Fruit fly (Drosophila melanogaster) whole organism, embryonic: ENCODE data around the gene CG5498.
A peak's percentile ranks its signal among the peaks of the same experiment; 100 is the strongest.

Experiments used
- Aef1 ChIP-seq: fragments of 200-800 bp; sonication (Bioruptor generic); IDR thresholded peaks from 3 replicates; pipeline ENCODE4 v1.3.6; 2022; ENCODE audit warnings: missing biosample characterization, missing genetic modification characterization
- Antp ChIP-seq: fragments of 200-800 bp; sonication (Bioruptor generic); optimal IDR thresholded peaks from 3 replicates; lab custom pipeline; 2016; ENCODE audit warnings: missing biosample characterization, missing genetic modification characterization
- Asciz ChIP-seq: fragments of 200-800 bp; sonication (Bioruptor generic); optimal IDR thresholded peaks from 2 replicates; lab custom pipeline; 2017; ENCODE audit warnings: missing biosample characterization, mild to moderate bottlenecking, missing genetic modification characterization, missing genetic modification reagents
- Atf6 ChIP-seq: fragments of 200-800 bp; sonication (Bioruptor generic); IDR thresholded peaks from 2 replicates; pipeline ENCODE4 v1.3.6; 2022; ENCODE audit warnings: missing biosample characterization, missing genetic modification characterization
- CG1024 ChIP-seq: fragments of 200-800 bp; sonication (Bioruptor generic); IDR thresholded peaks from 2 replicates; pipeline ENCODE4 v1.3.6; 2022; ENCODE audit warnings: missing biosample characterization, missing genetic modification characterization
- CG11723 ChIP-seq: fragments of 200-800 bp; sonication (Bioruptor generic); optimal IDR thresholded peaks from 2 replicates; lab custom pipeline; 2017; ENCODE audit warnings: missing biosample characterization, mild to moderate bottlenecking, missing genetic modification characterization
- CG12155 ChIP-seq: fragments of 200-800 bp; sonication (Bioruptor generic); optimal IDR thresholded peaks from 3 replicates; lab custom pipeline; 2016; ENCODE audit warnings: missing biosample characterization, missing genetic modification characterization
- CG12236 ChIP-seq: fragments of 200-800 bp; sonication (Bioruptor generic); optimal IDR thresholded peaks from 2 replicates; lab custom pipeline; 2016; ENCODE audit warnings: missing biosample characterization, missing genetic modification characterization
- CG13287 ChIP-seq: fragments of 200-800 bp; sonication (Bioruptor generic); IDR thresholded peaks from 2 replicates; pipeline ENCODE4 v1.3.6; 2022; ENCODE audit warnings: missing biosample characterization, missing genetic modification characterization; ENCODE audit not compliant: partially characterized antibody
- CG14710 ChIP-seq: fragments of 200-800 bp; sonication (Bioruptor generic); optimal IDR thresholded peaks from 3 replicates; lab custom pipeline; 2019; ENCODE audit warnings: missing biosample characterization, mild to moderate bottlenecking, missing genetic modification characterization, moderate library complexity
- CG1603 ChIP-seq: fragments of 200-800 bp; sonication (Bioruptor generic); optimal IDR thresholded peaks from 2 replicates; lab custom pipeline; 2019; ENCODE audit warnings: missing biosample characterization, mild to moderate bottlenecking, missing genetic modification characterization, moderate library complexity
- CG1647 ChIP-seq: fragments of 200-800 bp; sonication (Bioruptor generic); optimal IDR thresholded peaks from 3 replicates; lab custom pipeline; 2016; ENCODE audit warnings: missing biosample characterization, missing genetic modification characterization
- CG1832 ChIP-seq: fragments of 200-800 bp; sonication (Bioruptor generic); optimal IDR thresholded peaks from 2 replicates; lab custom pipeline; 2017; ENCODE audit warnings: missing biosample characterization, mild to moderate bottlenecking, missing genetic modification characterization, inconsistent platforms
- CG18619 ChIP-seq: fragments of 200-800 bp; sonication (Bioruptor generic); optimal IDR thresholded peaks from 3 replicates; lab custom pipeline; 2017; ENCODE audit warnings: missing biosample characterization, mild to moderate bottlenecking, missing genetic modification characterization
- CG2120 ChIP-seq: fragments of 200-800 bp; sonication (Bioruptor generic); optimal IDR thresholded peaks from 3 replicates; lab custom pipeline; 2016; ENCODE audit warnings: missing biosample characterization, missing genetic modification characterization
- CG2129 ChIP-seq: fragments of 200-800 bp; sonication (Bioruptor generic); IDR thresholded peaks from 2 replicates; pipeline ENCODE4 v1.3.6; 2022; ENCODE audit warnings: missing biosample characterization, missing genetic modification characterization; ENCODE audit not compliant: partially characterized antibody
- CG2712 ChIP-seq: fragments of 200-800 bp; optimal IDR thresholded peaks from 3 replicates; lab custom pipeline; 2019; ENCODE audit warnings: missing biosample characterization, mild to moderate bottlenecking, missing genetic modification characterization, moderate library complexity
- CG31224 ChIP-seq: fragments of 200-800 bp; sonication (Bioruptor generic); IDR thresholded peaks from 2 replicates; pipeline ENCODE4 v1.3.6; 2022; ENCODE audit warnings: missing biosample characterization, missing genetic modification characterization
- CG31441 ChIP-seq: fragments of 200-800 bp; sonication (Bioruptor generic); IDR thresholded peaks from 2 replicates; pipeline ENCODE4 v1.3.6; 2022; ENCODE audit warnings: missing biosample characterization, missing genetic modification characterization
- CG32767 ChIP-seq: fragments of 200-800 bp; sonication (Bioruptor generic); IDR thresholded peaks from 2 replicates; pipeline ENCODE4 v1.3.6; 2022; ENCODE audit warnings: missing biosample characterization, missing genetic modification characterization
- CG3281 ChIP-seq: fragments of 200-800 bp; sonication (Bioruptor generic); optimal IDR thresholded peaks from 3 replicates; lab custom pipeline; 2017; ENCODE audit warnings: missing biosample characterization, mild to moderate bottlenecking, missing genetic modification characterization
- CG33557 ChIP-seq: fragments of 200-800 bp; sonication (Bioruptor generic); optimal IDR thresholded peaks from 2 replicates; lab custom pipeline; 2019; ENCODE audit warnings: missing biosample characterization, mild to moderate bottlenecking, missing genetic modification characterization, moderate library complexity
- CG4730 ChIP-seq: fragments of 200-800 bp; sonication (Bioruptor generic); IDR thresholded peaks from 2 replicates; pipeline ENCODE4 v1.3.6; 2022; ENCODE audit warnings: missing biosample characterization, missing genetic modification characterization
- CG4820 ChIP-seq: fragments of 200-800 bp; sonication (Bioruptor generic); optimal IDR thresholded peaks from 3 replicates; lab custom pipeline; 2016; ENCODE audit warnings: missing biosample characterization, missing genetic modification characterization
- CG6254 ChIP-seq: fragments of 200-800 bp; sonication (Bioruptor generic); optimal IDR thresholded peaks from 3 replicates; lab custom pipeline; 2017; ENCODE audit warnings: mild to moderate bottlenecking, missing biosample characterization, missing genetic modification reagents, missing genetic modification characterization
- CG6854 ChIP-seq: fragments of 200-800 bp; sonication (Bioruptor generic); optimal IDR thresholded peaks from 3 replicates; lab custom pipeline; 2017; ENCODE audit warnings: missing biosample characterization, mild to moderate bottlenecking, missing genetic modification characterization
- CG7357 ChIP-seq: fragments of 200-800 bp; sonication (Bioruptor generic); IDR thresholded peaks from 3 replicates; pipeline ENCODE4 v1.3.6; 2022; ENCODE audit warnings: missing biosample characterization, missing genetic modification characterization
- CG8290 ChIP-seq, 3 experiments: fragments of 200-800 bp; sonication (Bioruptor generic); optimal IDR thresholded peaks; 2 replicates each; lab custom pipeline; 2016 to 2019; ENCODE audit warnings: missing biosample characterization in 3 of 3, missing genetic modification characterization in 3 of 3, mild to moderate bottlenecking in 2 of 3, moderate library complexity in 1 of 3
- H2.0 ChIP-seq: fragments of 200-800 bp; sonication (Bioruptor generic); IDR thresholded peaks from 2 replicates; pipeline ENCODE4 v1.3.6; 2022; ENCODE audit warnings: missing biosample characterization, missing genetic modification characterization
- HHEX ChIP-seq: fragments of 200-800 bp; sonication (Bioruptor generic); optimal IDR thresholded peaks from 3 replicates; lab custom pipeline; 2017; ENCODE audit warnings: missing biosample characterization, mild to moderate bottlenecking, missing genetic modification characterization, missing genetic modification reagents
- Oli ChIP-seq: fragments of 200-800 bp; sonication (Bioruptor generic); optimal IDR thresholded peaks from 2 replicates; lab custom pipeline; 2018; ENCODE audit warnings: missing biosample characterization, mild to moderate bottlenecking, missing genetic modification characterization, moderate library complexity
- Ssrp ChIP-seq: fragments of 200-800 bp; sonication (Bioruptor generic); optimal IDR thresholded peaks from 2 replicates; lab custom pipeline; 2018; ENCODE audit warnings: missing biosample characterization, mild to moderate bottlenecking, missing genetic modification characterization, moderate library complexity
- ap ChIP-seq: fragments of 200-800 bp; sonication (Bioruptor generic); IDR thresholded peaks from 2 replicates; pipeline ENCODE4 v1.3.6; 2022; ENCODE audit warnings: missing biosample characterization, missing genetic modification characterization
- bigmax ChIP-seq: fragments of 200-800 bp; sonication (Bioruptor generic); optimal IDR thresholded peaks from 2 replicates; lab custom pipeline; 2018; ENCODE audit warnings: missing biosample characterization, mild to moderate bottlenecking, missing genetic modification characterization
- cad ChIP-seq: fragments of >200 bp; optimal IDR thresholded peaks from 2 replicates; lab custom pipeline; 2017; ENCODE audit warnings: missing biosample characterization, missing genetic modification characterization
- cg ChIP-seq: fragments of 200-800 bp; sonication (Bioruptor generic); optimal IDR thresholded peaks from 3 replicates; lab custom pipeline; 2019; ENCODE audit warnings: missing biosample characterization, mild to moderate bottlenecking, missing genetic modification characterization, moderate library complexity
- ham ChIP-seq: fragments of 200-800 bp; sonication (Bioruptor generic); IDR thresholded peaks from 2 replicates; pipeline ENCODE4 v1.3.6; 2022; ENCODE audit warnings: missing biosample characterization, missing genetic modification characterization
- lov ChIP-seq, 2 experiments: fragments of 200-800 bp in 1 of 2; fragments of >200 bp in 1 of 2; sonication (Bioruptor generic) in 1 of 2; IDR thresholded peaks in 1 of 2; optimal IDR thresholded peaks in 1 of 2; 2 replicates in 1 of 2; 3 replicates in 1 of 2; pipeline versions ENCODE4 v1.3.6 to Lab custom; 2017 to 2022; ENCODE audit warnings: missing biosample characterization in 1 of 2, missing genetic modification characterization in 1 of 2
- mld ChIP-seq: fragments of 200-800 bp; sonication (Bioruptor generic); IDR thresholded peaks from 3 replicates; pipeline ENCODE4 v1.3.6; 2022; ENCODE audit warnings: missing biosample characterization, missing genetic modification characterization; ENCODE audit not compliant: partially characterized antibody
- peb ChIP-seq: fragments of 200-800 bp; sonication (Bioruptor generic); IDR thresholded peaks from 2 replicates; pipeline ENCODE4 v1.3.6; 2022; ENCODE audit warnings: missing biosample characterization, missing genetic modification characterization
- pnt ChIP-seq: fragments of 200-800 bp; sonication (Bioruptor generic); optimal IDR thresholded peaks from 3 replicates; lab custom pipeline; 2016; ENCODE audit warnings: missing biosample characterization, missing genetic modification characterization
- ranshi ChIP-seq: fragments of 200-800 bp; sonication (Bioruptor generic); IDR thresholded peaks from 2 replicates; pipeline ENCODE4 v1.3.6; 2022; ENCODE audit warnings: missing biosample characterization, missing genetic modification characterization
- stc ChIP-seq: fragments of 200-800 bp; sonication (Bioruptor generic); IDR thresholded peaks from 2 replicates; pipeline ENCODE4 v1.3.6; 2022; ENCODE audit warnings: missing biosample characterization, missing genetic modification characterization
- sug ChIP-seq: fragments of 200-800 bp; optimal IDR thresholded peaks from 2 replicates; lab custom pipeline; 2019; ENCODE audit warnings: missing biosample characterization, mild to moderate bottlenecking, missing genetic modification characterization, moderate library complexity
- tgo ChIP-seq: fragments of 200-800 bp; sonication (Bioruptor generic); IDR thresholded peaks from 3 replicates; pipeline ENCODE4 v1.3.6; 2022; ENCODE audit warnings: missing biosample characterization, missing genetic modification characterization
- tll ChIP-seq, 2 experiments: fragments of 200-800 bp in 1 of 2; fragments of >200 bp in 1 of 2; sonication (Bioruptor generic) in 1 of 2; optimal IDR thresholded peaks; 2 replicates each; lab custom pipeline; 2017 to 2019; ENCODE audit warnings: missing biosample characterization in 2 of 2, missing genetic modification characterization in 2 of 2, mild to moderate bottlenecking in 1 of 2, moderate library complexity in 1 of 2
- vnd ChIP-seq: fragments of 200-800 bp; sonication (Bioruptor generic); IDR thresholded peaks from 3 replicates; pipeline ENCODE4 v1.3.6; 2022; ENCODE audit warnings: missing biosample characterization, missing genetic modification characterization; ENCODE audit not compliant: partially characterized antibody

Gene CG5498

DNA sequence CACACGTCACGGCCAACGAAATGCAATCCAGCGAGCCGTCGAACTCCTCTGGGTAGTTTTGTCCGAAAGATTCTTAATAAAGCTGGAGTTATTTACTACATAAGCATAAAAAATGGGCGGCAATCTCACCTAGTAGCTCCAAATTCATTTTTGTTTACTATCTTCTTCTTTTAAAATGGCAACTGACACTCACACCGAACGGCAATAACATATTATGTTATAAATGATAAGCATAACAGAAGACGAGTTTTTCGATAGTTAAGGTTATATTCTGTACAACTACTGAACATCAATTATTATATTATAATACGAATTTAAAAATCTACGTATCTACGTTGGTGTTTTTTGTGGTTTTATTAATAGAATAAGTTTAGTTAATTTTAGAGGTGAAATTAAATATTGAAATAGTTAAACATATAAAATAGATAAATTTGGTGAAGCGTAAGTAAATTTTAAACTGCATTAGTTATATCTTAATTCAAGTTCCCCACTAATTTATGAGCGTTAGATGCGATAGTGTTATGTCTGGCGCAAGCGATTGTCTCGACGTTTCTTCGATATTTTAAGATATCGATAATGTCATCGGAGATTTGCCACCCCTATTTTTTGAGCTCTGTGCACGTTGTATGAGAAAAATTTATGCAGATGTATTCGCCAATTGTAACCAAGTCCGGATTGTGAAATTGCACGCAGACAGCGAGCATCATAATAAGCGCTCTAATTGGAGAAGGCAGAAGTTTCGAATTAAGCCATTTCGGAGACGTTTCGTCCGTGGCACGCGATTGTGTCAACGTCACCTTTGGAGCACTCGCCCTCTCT is 35.9 kb downstream of the CG5498 start, which contains the start of the genes Rbbp5 and eRF1 (continued):
- peak; percentile 49; the same call in 1 of the 2 replicates for TF ChIP-seq peb
- no peak for TF ChIP-seq Asciz
- TF ChIP-seq Atf6 (GFP tag; lab: Robert Waterston, UW): peak; percentile 65
- TF ChIP-seq bigmax (GFP tag; lab: Kevin White, UChicago): peak; percentile 78
- TF ChIP-seq CG8290 (GFP tag; optimal IDR thresholded peaks at IDR 0.05; lab: Kevin White, UChicago): peak; percentile 83
- TF ChIP-seq CG8290 (tag; optimal IDR thresholded peaks at IDR 0.05; lab: Kevin White, UChicago): peak; percentile 9 to 63
- peak; percentile 30 for TF ChIP-seq CG11723 (GFP tag; lab: Kevin White, UChicago)
- peak; percentile 47; the same call in 1 of the 2 replicates for TF ChIP-seq ham (GFP tag; lab: Robert Waterston, UW)
- peak; percentile 73 for TF ChIP-seq CG2129
- TF ChIP-seq CG1603 (tag; lab: Kevin White, UChicago): peak; percentile 64
- TF ChIP-seq Ssrp: peak; percentile 74
- TF ChIP-seq CG3281 (GFP tag; lab: Kevin White, UChicago): peak; percentile 30
- peak; percentile 85 for TF ChIP-seq CG2712
- TF ChIP-seq CG31441 (GFP tag; lab: Robert Waterston, UW): peak; percentile 80; the same call in 1 of the 2 replicates
- peak; percentile 89 for TF ChIP-seq vnd
- peak; percentile 52; the same call in 1 of the 2 replicates for TF ChIP-seq stc (GFP tag; lab: Robert Waterston, UW)
- peak; percentile 57 for TF ChIP-seq pnt
- TF ChIP-seq CG32767 (GFP tag; lab: Robert Waterston, UW): no peak
- TF ChIP-seq cg (GFP tag; lab: Kevin White, UChicago): no peak
- TF ChIP-seq CG33557 (GFP tag; lab: Kevin White, UChicago): peak; percentile 55
- peak; percentile 44 for TF ChIP-seq Oli (tag; lab: Kevin White, UChicago)
- peak; percentile 26 for TF ChIP-seq CG6254 (GFP tag; lab: Kevin White, UChicago)
- TF ChIP-seq CG6854: no peak
- peak; percentile 73 for TF ChIP-seq CG4820 (GFP tag; lab: Kevin White, UChicago)
- TF ChIP-seq CG31224 (GFP tag; lab: Robert Waterston, UW): no peak; the same call in 1 of the 2 replicates
- TF ChIP-seq CG14710 (tag; lab: Kevin White, UChicago): peak; percentile 86
- peak; percentile 49; the same call in 2 of the 3 replicates for TF ChIP-seq CG7357 (GFP tag; lab: Robert Waterston, UW)
- no peak for TF ChIP-seq CG1832 (GFP tag; lab: Kevin White, UChicago)
- TF ChIP-seq CG18619 (GFP tag; lab: Kevin White, UChicago): peak; percentile 40
- TF ChIP-seq ranshi (GFP tag; lab: Robert Waterston, UW): 0 out of 2 replicates have a peak, but pooled peaks have one; percentile 78
- TF ChIP-seq CG12236: no peak
- no peak; the same call in 1 of the 2 replicates for TF ChIP-seq H2.0 (GFP tag; lab: Robert Waterston, UW)
- peak; percentile 78 for TF ChIP-seq CG12155 (GFP tag; lab: Kevin White, UChicago)
- peak; percentile 79 for TF ChIP-seq tgo (GFP tag; lab: Robert Waterston, UW)
- TF ChIP-seq HHEX: no peak
- TF ChIP-seq Aef1 (GFP tag; lab: Robert Waterston, UW): peak; percentile 88
- TF ChIP-seq tll (GFP tag; optimal IDR thresholded peaks at IDR 0.05; lab: Kevin White, UChicago): no peak
- peak; percentile 62 for TF ChIP-seq CG1647 (GFP tag; lab: Kevin White, UChicago)
- TF ChIP-seq CG4730: peak; percentile 75
- peak; percentile 86 for TF ChIP-seq CG13287 (GFP tag; lab: Robert Waterston, UW)
- TF ChIP-seq cad: no peak
- TF ChIP-seq mld: peak; percentile 91
- TF ChIP-seq CG1024: peak; percentile 42; the same call in 1 of the 2 replicates
- peak; percentile 81 for TF ChIP-seq sug
- peak; percentile 63 for TF ChIP-seq ap (GFP tag; lab: Robert Waterston, UW)
- TF ChIP-seq lov (optimal IDR thresholded peaks at IDR 0.05; lab: Kevin White, UChicago): no peak
- TF ChIP-seq lov (GFP tag; IDR thresholded peaks at IDR 0.05; lab: Robert Waterston, UW): peak; percentile 64; the same call in 2 of the 3 replicates
- peak; percentile 53 for TF ChIP-seq Antp
- TF ChIP-seq CG2120 (GFP tag; lab: Kevin White, UChicago): peak; percentile 87
